Fruit fly (Drosophila melanogaster) Kc167 (cell line): ENCODE measurements around the gene Rbcn-3A.

ENCODE experiments used
- Myc ChIP-seq: fragments of >200 bp; optimal IDR thresholded peaks from 2 replicates; lab custom pipeline; 2017; ENCODE audit warnings: missing external identifiers
- h ChIP-seq: fragments of >200 bp; optimal IDR thresholded peaks from 3 replicates; lab custom pipeline; 2018; ENCODE audit warnings: missing external identifiers
- insv ChIP-seq: fragments of >200 bp; optimal IDR thresholded peaks from 3 replicates; lab custom pipeline; 2018; ENCODE audit warnings: missing external identifiers
- ttk ChIP-seq: sonication (Bioruptor generic); optimal IDR thresholded peaks from 2 replicates; lab custom pipeline; 2017; ENCODE audit warnings: missing external identifiers

- TF ChIP-seq h (lab: Kevin White, UChicago) (no peak), insv (lab: Kevin White, UChicago) (no peak), ttk (no peak), Myc (no peak)
Measured at dm6 chrX:6192332-6192731, 63.0 kb downstream of the Rbcn-3A start, which contains the start of gene Ca-alpha1T.
